Worm (Caenorhabditis elegans) whole organism, L1 larva: ENCODE results near the gene ilcr-2.

Source experiments
- C04F5.9 ChIP-seq: sonication (generic microtip); optimal IDR thresholded peaks from 2 replicates; lab custom pipeline; 2016; ENCODE audit warnings: missing genetic modification characterization, missing compliant biosample characterization
- C16A3.4 ChIP-seq: fragments of 150-350 bp; optimal IDR thresholded peaks from 2 replicates; lab custom pipeline; 2014; ENCODE audit warnings: missing biosample characterization, missing genetic modification characterization
- F16B12.6 ChIP-seq: fragments of 150-350 bp; optimal IDR thresholded peaks from 2 replicates; lab custom pipeline; 2014; ENCODE audit warnings: missing biosample characterization, missing genetic modification characterization
- aly-2 ChIP-seq: fragments of 150-350 bp; optimal IDR thresholded peaks from 2 replicates; lab custom pipeline; 2014; ENCODE audit warnings: missing biosample characterization, missing genetic modification characterization
- blmp-1 ChIP-seq: fragments of 150-350 bp; optimal IDR thresholded peaks from 2 replicates; lab custom pipeline; 2014; ENCODE audit warnings: missing biosample characterization, missing genetic modification characterization
- ceh-63 ChIP-seq: fragments of 200-800 bp; sonication (Bioruptor generic); optimal IDR thresholded peaks from 2 replicates; lab custom pipeline; 2018; ENCODE audit warnings: mild to moderate bottlenecking, missing genetic modification characterization, missing compliant biosample characterization
- ceh-82 ChIP-seq, 3 experiments: fragments of 150-350 bp in 1 of 3; sonication (generic microtip) in 2 of 3; optimal IDR thresholded peaks; 2 replicates each; lab custom pipeline; 2014 to 2017; ENCODE audit warnings: missing biosample characterization in 3 of 3, missing genetic modification characterization in 3 of 3
- dpl-1 ChIP-seq, 3 experiments: fragments of 150-350 bp in 2 of 3; sonication (generic microtip) in 1 of 3; optimal IDR thresholded peaks; 2 replicates each; lab custom pipeline; 2014 to 2017; ENCODE audit warnings: missing biosample characterization in 3 of 3, missing genetic modification characterization in 3 of 3, missing genetic modification reagents in 3 of 3
- efl-1 ChIP-seq, 4 experiments: fragments of 150-350 bp; optimal IDR thresholded peaks in 3 of 4; peaks in 1 of 4; 1 replicate in 1 of 4; 2 replicates in 3 of 4; lab custom pipeline; 2014; ENCODE audit warnings: missing biosample characterization in 2 of 4, missing genetic modification characterization in 2 of 4, missing genetic modification reagents in 2 of 4
- egl-27 ChIP-seq, 2 experiments: fragments of 150-350 bp in 1 of 2; sonication (generic microtip); optimal IDR thresholded peaks; 3 replicates each; lab custom pipeline; 2017 to 2018; ENCODE audit warnings: missing biosample characterization in 2 of 2, missing genetic modification characterization in 2 of 2, missing genetic modification reagents in 2 of 2
- ets-5 ChIP-seq: fragments of 200-800 bp; sonication (Bioruptor generic); IDR thresholded peaks from 2 replicates; pipeline ENCODE4 v1.3.6; 2022; ENCODE audit warnings: missing genetic modification characterization, missing compliant biosample characterization
- hlh-4 ChIP-seq: sonication (generic microtip); optimal IDR thresholded peaks from 2 replicates; lab custom pipeline; 2016; ENCODE audit warnings: mild to moderate bottlenecking, missing genetic modification characterization, missing compliant biosample characterization
- isw-1 ChIP-seq: fragments of 200-800 bp; sonication (Bioruptor generic); IDR thresholded peaks from 2 replicates; pipeline ENCODE4 v1.3.6; 2022; ENCODE audit warnings: missing genetic modification characterization, missing compliant biosample characterization
- lin-14 ChIP-seq: fragments of 200-800 bp; sonication (Bioruptor generic); optimal IDR thresholded peaks from 2 replicates; lab custom pipeline; 2018; ENCODE audit warnings: mild to moderate bottlenecking, missing genetic modification characterization, moderate library complexity, missing compliant biosample characterization
- lin-35 ChIP-seq, 2 experiments: fragments of 150-350 bp; optimal IDR thresholded peaks; 2 replicates each; lab custom pipeline; 2014; ENCODE audit warnings: missing biosample characterization in 2 of 2, missing genetic modification characterization in 2 of 2, missing genetic modification reagents in 2 of 2
- lir-3 ChIP-seq: sonication (generic microtip); optimal IDR thresholded peaks from 2 replicates; lab custom pipeline; 2016; ENCODE audit warnings: mild to moderate bottlenecking, missing genetic modification characterization, moderate library complexity, missing compliant biosample characterization; ENCODE audit not compliant: poor library complexity
- lsy-2 ChIP-seq, 2 experiments: fragments of 150-350 bp; optimal IDR thresholded peaks; 2 replicates each; lab custom pipeline; 2014; ENCODE audit warnings: missing biosample characterization in 2 of 2, missing genetic modification characterization in 2 of 2
- mab-9 ChIP-seq: fragments of 200-800 bp; sonication (Bioruptor generic); IDR thresholded peaks from 2 replicates; pipeline ENCODE4 v1.3.6; 2022; ENCODE audit warnings: missing genetic modification reagents, missing genetic modification characterization, missing compliant biosample characterization
- nhr-20 ChIP-seq: sonication (generic microtip); optimal IDR thresholded peaks from 2 replicates; lab custom pipeline; 2016; ENCODE audit warnings: mild to moderate bottlenecking, missing genetic modification characterization, missing compliant biosample characterization
- nhr-237 ChIP-seq: fragments of 150-350 bp; optimal IDR thresholded peaks from 2 replicates; lab custom pipeline; 2014; ENCODE audit warnings: missing biosample characterization, missing genetic modification characterization
- nhr-28 ChIP-seq: fragments of 150-350 bp; optimal IDR thresholded peaks from 2 replicates; lab custom pipeline; 2014; ENCODE audit warnings: missing biosample characterization, missing genetic modification characterization
- nhr-47 ChIP-seq: sonication (generic microtip); optimal IDR thresholded peaks from 2 replicates; lab custom pipeline; 2016; ENCODE audit warnings: mild to moderate bottlenecking, missing genetic modification characterization, moderate library complexity, missing compliant biosample characterization
- nhr-71 ChIP-seq: sonication (generic microtip); optimal IDR thresholded peaks from 2 replicates; lab custom pipeline; 2016; ENCODE audit warnings: mild to moderate bottlenecking, missing genetic modification characterization, moderate library complexity, missing compliant biosample characterization
- nhr-85 ChIP-seq: sonication (generic microtip); peaks from one replicate; lab custom pipeline; 2016; ENCODE audit warnings: missing genetic modification characterization, inconsistent platforms, missing compliant biosample characterization
- rnt-1 ChIP-seq: sonication (generic microtip); optimal IDR thresholded peaks from 2 replicates; lab custom pipeline; 2016; ENCODE audit warnings: mild to moderate bottlenecking, missing genetic modification characterization, moderate library complexity, missing compliant biosample characterization
- skn-1 ChIP-seq: fragments of 150-350 bp; optimal IDR thresholded peaks from 2 replicates; lab custom pipeline; 2014; ENCODE audit warnings: missing biosample characterization, missing genetic modification characterization
- sptf-1 ChIP-seq: fragments of 150-350 bp; optimal IDR thresholded peaks from 2 replicates; lab custom pipeline; 2014; ENCODE audit warnings: missing biosample characterization, missing genetic modification characterization
- sup-37 ChIP-seq: fragments of 200-800 bp; sonication (Bioruptor generic); optimal IDR thresholded peaks from 2 replicates; lab custom pipeline; 2018; ENCODE audit warnings: mild to moderate bottlenecking, missing genetic modification characterization, missing compliant biosample characterization
- swsn-7 ChIP-seq: sonication (generic microtip); optimal IDR thresholded peaks from 2 replicates; lab custom pipeline; 2016; ENCODE audit warnings: missing genetic modification characterization, missing compliant biosample characterization
- tbx-2 ChIP-seq: sonication (generic microtip); optimal IDR thresholded peaks from 2 replicates; lab custom pipeline; 2016; ENCODE audit warnings: missing genetic modification characterization, missing compliant biosample characterization
- tlp-1 ChIP-seq: fragments of 150-350 bp; optimal IDR thresholded peaks from 2 replicates; lab custom pipeline; 2014; ENCODE audit warnings: missing biosample characterization, missing genetic modification characterization
- unc-130 ChIP-seq: fragments of 150-350 bp; optimal IDR thresholded peaks from 2 replicates; lab custom pipeline; 2017; ENCODE audit warnings: missing biosample characterization, missing genetic modification characterization, inconsistent platforms
- unc-86 ChIP-seq: sonication (generic microtip); optimal IDR thresholded peaks from 2 replicates; lab custom pipeline; 2016; ENCODE audit warnings: missing genetic modification characterization, missing compliant biosample characterization
- xbp-1 ChIP-seq: sonication (generic microtip); optimal IDR thresholded peaks from 2 replicates; lab custom pipeline; 2016; ENCODE audit warnings: missing genetic modification characterization, missing compliant biosample characterization

Gene ilcr-2

ce11 chrII:5426470-5426869, 48.6 kb upstream of the ilcr-2 start:
- TF ChIP-seq lin-35 (GFP tag; optimal IDR thresholded peaks at IDR 0.05; lab: Kevin White, UChicago) (no peak), tlp-1 (tag; lab: Kevin White, UChicago) (no peak), nhr-47 (tag; lab: Kevin White, UChicago) (no peak), nhr-85 (tag; lab: Kevin White, UChicago) (peak; percentile 12), egl-27 (tag; optimal IDR thresholded peaks at IDR 0.05; lab: Kevin White, UChicago) (no peak), ceh-82 (tag; optimal IDR thresholded peaks at IDR 0.05; lab: Kevin White, UChicago) (no peak), ceh-63 (GFP tag; lab: Kevin White, UChicago) (no peak), lir-3 (no peak)

- peak; percentile 20 for TF ChIP-seq rnt-1
- peak; percentile 44 to 63 for TF ChIP-seq lin-35 (GFP tag; optimal IDR thresholded peaks at IDR 0.05; lab: Kevin White, UChicago)
- peak; percentile 34 for TF ChIP-seq blmp-1 (tag; lab: Kevin White, UChicago)
- peak; percentile 68 for TF ChIP-seq xbp-1
- peak; percentile 2 for TF ChIP-seq nhr-47 (tag; lab: Kevin White, UChicago)
- TF ChIP-seq nhr-20 (tag; lab: Kevin White, UChicago) = no peak
- peak; percentile 92 for TF ChIP-seq F16B12.6
- TF ChIP-seq ceh-82 (tag; optimal IDR thresholded peaks at IDR 0.05; lab: Kevin White, UChicago) = peak in 1 of 3 experiments; percentile 31
- TF ChIP-seq nhr-85 (tag; lab: Kevin White, UChicago) = no peak
- TF ChIP-seq nhr-71 = peak; percentile 32
- TF ChIP-seq unc-130 (tag; lab: Kevin White, UChicago) = peak; percentile 53
- peak; percentile 40 to 55 for TF ChIP-seq efl-1 (optimal IDR thresholded peaks at IDR 0.05; lab: Kevin White, UChicago)
- TF ChIP-seq efl-1 (GFP tag; optimal IDR thresholded peaks at IDR 0.05 in 1 of 2; lab: Kevin White, UChicago) = peak; percentile 56 to 89
- peak; percentile 19 for TF ChIP-seq skn-1 (tag; lab: Kevin White, UChicago)
- TF ChIP-seq dpl-1 (GFP tag; optimal IDR thresholded peaks at IDR 0.05; lab: Kevin White, UChicago) = peak; percentile 30 to 64 (median 42)
- TF ChIP-seq lsy-2 (tag; optimal IDR thresholded peaks at IDR 0.05; lab: Kevin White, UChicago) = peak in 1 of 2 experiments; percentile 15
- TF ChIP-seq swsn-7 = no peak
- no peak for TF ChIP-seq lin-14 (GFP tag; lab: Kevin White, UChicago)
- TF ChIP-seq, all 84 proteins: peak for 13
These were observed 45.4 kb upstream of the ilcr-2 start, which contains the start of the genes F07F6.4 and F07F6.2 for ce11 chrII:5429522-5430257. F07F6.4 (minus strand) TSS chrII:5429572. F07F6.2 (plus strand) TSS chrII:5430207.

ce11 chrII:5433069-5433468, 42.0 kb upstream of the ilcr-2 start, which contains the start of gene srx-114:
srx-114 (minus strand) TSS chrII:5433169.
- TF ChIP-seq hlh-4 (tag; lab: Kevin White, UChicago) (no peak), ets-5 (no peak), nhr-28 (tag; lab: Kevin White, UChicago) (no peak), aly-2 (tag; lab: Kevin White, UChicago) (no peak), isw-1 (GFP tag; lab: Robert Waterston, UW) (no peak), mab-9 (no peak), sup-37 (GFP tag; lab: Kevin White, UChicago) (no peak), unc-86 (tag; lab: Kevin White, UChicago) (no peak), C04F5.9 (no peak), tbx-2 (tag; lab: Kevin White, UChicago) (no peak), xbp-1 (no peak), C16A3.4 (tag; lab: Kevin White, UChicago) (no peak), nhr-237 (tag; lab: Kevin White, UChicago) (no peak), sptf-1 (tag; lab: Kevin White, UChicago) (no peak)

- TF ChIP-seq lin-35 (GFP tag; optimal IDR thresholded peaks at IDR 0.05; lab: Kevin White, UChicago) (no peak), unc-86 (tag; lab: Kevin White, UChicago) (no peak), nhr-28 (tag; lab: Kevin White, UChicago) (no peak)
These were observed 38.2 kb upstream of the ilcr-2 start, which contains the start of gene dct-5 for ce11 chrII:5436833-5437232. dct-5 (minus strand) TSS chrII:5436933.
